Worm (Caenorhabditis elegans) whole organism, L4 larva: ENCODE results near the gene mrpl-4.

Experiments
- D1046.2 ChIP-seq: fragments of 200-800 bp; sonication (Bioruptor generic); IDR thresholded peaks from 2 replicates; pipeline ENCODE4 v1.3.6; 2022; ENCODE audit warnings: missing genetic modification characterization, missing compliant biosample characterization
- F26F4.8 ChIP-seq: fragments of 200-800 bp; sonication (Bioruptor generic); conservative IDR thresholded peaks from 2 replicates; pipeline ENCODE4 v1.3.6; 2022; ENCODE audit warnings: missing genetic modification characterization, missing compliant biosample characterization
- R02D3.7 ChIP-seq: fragments of 150-350 bp; sonication (generic microtip); optimal IDR thresholded peaks from 3 replicates; lab custom pipeline; 2014; ENCODE audit warnings: missing biosample characterization, missing genetic modification characterization
- Y105C5A.15 ChIP-seq: fragments of 200-800 bp; sonication (Bioruptor generic); IDR thresholded peaks from 2 replicates; pipeline ENCODE4 v1.3.6; 2022; ENCODE audit warnings: missing genetic modification characterization, missing compliant biosample characterization
- Y48G9A.11 ChIP-seq: fragments of 200-800 bp; sonication (Bioruptor generic); IDR thresholded peaks from 2 replicates; pipeline ENCODE4 v1.3.6; 2022; ENCODE audit warnings: missing genetic modification reagents, missing genetic modification characterization, missing compliant biosample characterization
- aha-1 ChIP-seq: fragments of 150-350 bp; peaks from one replicate; lab custom pipeline; 2014; ENCODE audit warnings: missing biosample characterization, missing genetic modification characterization
- ama-1 ChIP-seq: fragments of 150-350 bp; optimal IDR thresholded peaks from 2 replicates; lab custom pipeline; 2014; ENCODE audit warnings: inconsistent platforms, mixed read lengths
- ceh-20 ChIP-seq: fragments of 200-800 bp; sonication (Bioruptor generic); IDR thresholded peaks from 2 replicates; pipeline ENCODE4 v1.3.6; 2022; ENCODE audit warnings: missing genetic modification reagents, missing genetic modification characterization, missing compliant biosample characterization
- ceh-32 ChIP-seq: sonication (generic microtip); optimal IDR thresholded peaks from 2 replicates; lab custom pipeline; 2016; ENCODE audit warnings: mild to moderate bottlenecking, missing genetic modification characterization, missing compliant biosample characterization; ENCODE audit not compliant: poor library complexity
- ces-1 ChIP-seq: fragments of 150-350 bp; sonication (generic microtip); optimal IDR thresholded peaks from 4 replicates; lab custom pipeline; 2014; ENCODE audit warnings: missing biosample characterization, missing genetic modification reagents, missing genetic modification characterization
- daf-16 ChIP-seq, 3 experiments: sonication (generic microtip); optimal IDR thresholded peaks; 2 replicates each; lab custom pipeline; 2016 to 2017; ENCODE audit warnings: missing genetic modification characterization in 3 of 3, missing genetic modification reagents in 3 of 3, mild to moderate bottlenecking in 2 of 3, missing compliant biosample characterization in 2 of 3, missing biosample characterization in 1 of 3, moderate library complexity in 1 of 3
- dmd-6 ChIP-seq: fragments of 200-800 bp; sonication (Bioruptor generic); IDR thresholded peaks from 2 replicates; pipeline ENCODE4 v1.3.6; 2022; ENCODE audit warnings: missing genetic modification reagents, missing genetic modification characterization, missing compliant biosample characterization
- dpl-1 ChIP-seq: fragments of 150-350 bp; optimal IDR thresholded peaks from 2 replicates; lab custom pipeline; 2014; ENCODE audit warnings: missing biosample characterization, missing genetic modification reagents, missing genetic modification characterization
- egl-43 ChIP-seq: fragments of 200-800 bp; sonication (Bioruptor generic); IDR thresholded peaks from 2 replicates; pipeline ENCODE4 v1.3.6; 2022; ENCODE audit warnings: missing genetic modification reagents, missing genetic modification characterization, missing compliant biosample characterization
- gei-8 ChIP-seq: fragments of 200-800 bp; sonication (Bioruptor generic); optimal IDR thresholded peaks from 2 replicates; lab custom pipeline; 2018; ENCODE audit warnings: mild to moderate bottlenecking, missing genetic modification characterization, missing compliant biosample characterization
- hlh-11 ChIP-seq: fragments of 200-800 bp; sonication (Bioruptor generic); optimal IDR thresholded peaks from 2 replicates; lab custom pipeline; 2018; ENCODE audit warnings: mild to moderate bottlenecking, missing genetic modification characterization, missing compliant biosample characterization
- hlh-30 ChIP-seq: sonication (generic microtip); optimal IDR thresholded peaks from 2 replicates; lab custom pipeline; 2017; ENCODE audit warnings: antibody characterized with exemption, mild to moderate bottlenecking, missing genetic modification characterization, missing compliant biosample characterization; ENCODE audit not compliant: insufficient read depth
- hmg-1.1 ChIP-seq: fragments of 200-800 bp; sonication (Bioruptor generic); IDR thresholded peaks from 2 replicates; pipeline ENCODE4 v1.3.6; 2022; ENCODE audit warnings: missing genetic modification reagents, missing genetic modification characterization, missing compliant biosample characterization
- jun-1 ChIP-seq: fragments of 150-350 bp; optimal IDR thresholded peaks from 2 replicates; lab custom pipeline; 2014; ENCODE audit warnings: missing biosample characterization, missing genetic modification reagents, missing genetic modification characterization
- lim-7 ChIP-seq: fragments of 200-800 bp; sonication (Bioruptor generic); IDR thresholded peaks from 2 replicates; pipeline ENCODE4 v1.3.6; 2022; ENCODE audit warnings: missing genetic modification characterization, missing compliant biosample characterization
- lin-38 ChIP-seq: fragments of 200-800 bp; sonication (Bioruptor generic); IDR thresholded peaks from 2 replicates; pipeline ENCODE4 v1.3.6; 2022; ENCODE audit warnings: missing genetic modification reagents, missing genetic modification characterization, missing compliant biosample characterization
- madf-9 ChIP-seq: fragments of 200-800 bp; sonication (Bioruptor generic); conservative IDR thresholded peaks from 2 replicates; pipeline ENCODE4 v1.3.6; 2022; ENCODE audit warnings: missing genetic modification reagents, missing genetic modification characterization, missing compliant biosample characterization
- mdt-29 ChIP-seq: fragments of 200-800 bp; sonication (Bioruptor generic); IDR thresholded peaks from 2 replicates; pipeline ENCODE4 v1.3.6; 2022; ENCODE audit warnings: missing genetic modification reagents, missing genetic modification characterization, missing compliant biosample characterization
- mep-1 ChIP-seq: fragments of 150-350 bp; sonication (generic microtip); optimal IDR thresholded peaks from 3 replicates; lab custom pipeline; 2014; ENCODE audit warnings: missing biosample characterization, missing genetic modification characterization
- mxl-2 ChIP-seq: fragments of 200-800 bp; sonication (Bioruptor generic); conservative IDR thresholded peaks from 2 replicates; pipeline ENCODE4 v1.3.6; 2022; ENCODE audit warnings: missing genetic modification reagents, missing genetic modification characterization, missing compliant biosample characterization
- mxl-3 ChIP-seq: fragments of 200-800 bp; sonication (Bioruptor generic); optimal IDR thresholded peaks from 2 replicates; lab custom pipeline; 2018; ENCODE audit warnings: mild to moderate bottlenecking, missing genetic modification characterization, missing compliant biosample characterization
- nhr-11 ChIP-seq: fragments of 150-350 bp; optimal IDR thresholded peaks from 2 replicates; lab custom pipeline; 2014; ENCODE audit warnings: missing biosample characterization, missing genetic modification characterization
- nhr-111 ChIP-seq: fragments of 200-800 bp; sonication (Bioruptor generic); optimal IDR thresholded peaks from 2 replicates; lab custom pipeline; 2018; ENCODE audit warnings: mild to moderate bottlenecking, missing genetic modification characterization, missing compliant biosample characterization
- nhr-25 ChIP-seq: sonication (generic microtip); optimal IDR thresholded peaks from 2 replicates; lab custom pipeline; 2017; ENCODE audit warnings: missing genetic modification characterization, mild to moderate bottlenecking, missing compliant biosample characterization, antibody characterized with exemption, moderate library complexity, borderline replicate concordance; ENCODE audit not compliant: insufficient read depth
- nhr-41 ChIP-seq: fragments of 200-800 bp; sonication (Bioruptor generic); IDR thresholded peaks from 2 replicates; pipeline ENCODE4 v1.3.6; 2022; ENCODE audit warnings: missing genetic modification reagents, missing genetic modification characterization, missing compliant biosample characterization
- nhr-6 ChIP-seq: fragments of 150-350 bp; optimal IDR thresholded peaks from 2 replicates; lab custom pipeline; 2014; ENCODE audit warnings: missing biosample characterization, missing genetic modification characterization
- nhr-76 ChIP-seq: fragments of 150-350 bp; optimal IDR thresholded peaks from 2 replicates; lab custom pipeline; 2014; ENCODE audit warnings: missing biosample characterization, missing genetic modification characterization
- pha-4 ChIP-seq, 2 experiments: fragments of 150-350 bp in 1 of 2; fragments of 200-800 bp in 1 of 2; sonication (Bioruptor generic) in 1 of 2; IDR thresholded peaks in 1 of 2; optimal IDR thresholded peaks in 1 of 2; 2 replicates each; pipeline versions ENCODE4 v1.3.6 to Lab custom; 2014 to 2022; ENCODE audit warnings: missing genetic modification characterization in 2 of 2, missing genetic modification reagents in 2 of 2, missing biosample characterization in 1 of 2, missing compliant biosample characterization in 1 of 2
- php-3 ChIP-seq: fragments of 200-800 bp; sonication (Bioruptor generic); IDR thresholded peaks from 2 replicates; pipeline ENCODE4 v1.3.6; 2022; ENCODE audit warnings: missing genetic modification reagents, missing genetic modification characterization, missing compliant biosample characterization
- pqm-1 ChIP-seq: sonication (generic microtip); optimal IDR thresholded peaks from 2 replicates; lab custom pipeline; 2017; ENCODE audit warnings: missing biosample characterization, missing genetic modification characterization
- sdz-12 ChIP-seq: fragments of 200-800 bp; sonication (Bioruptor generic); optimal IDR thresholded peaks from 2 replicates; lab custom pipeline; 2018; ENCODE audit warnings: mild to moderate bottlenecking, missing genetic modification characterization, missing compliant biosample characterization
- set-16 ChIP-seq: fragments of 200-800 bp; sonication (Bioruptor generic); IDR thresholded peaks from 2 replicates; pipeline ENCODE4 v1.3.6; 2022; ENCODE audit warnings: missing genetic modification reagents, missing genetic modification characterization, missing compliant biosample characterization
- snpc-1.2 ChIP-seq: fragments of 200-800 bp; sonication (Bioruptor generic); IDR thresholded peaks from 2 replicates; pipeline ENCODE4 v1.3.6; 2022; ENCODE audit warnings: missing genetic modification reagents, missing genetic modification characterization, missing compliant biosample characterization
- tag-97 ChIP-seq: fragments of 200-800 bp; sonication (Bioruptor generic); IDR thresholded peaks from 2 replicates; pipeline ENCODE4 v1.3.6; 2022; ENCODE audit warnings: missing genetic modification characterization, missing compliant biosample characterization
- unc-62 ChIP-seq, 3 experiments: fragments of 150-350 bp in 1 of 3; sonication (generic microtip); optimal IDR thresholded peaks in 2 of 3; peaks in 1 of 3; 1 replicate in 1 of 3; 2 replicates in 2 of 3; lab custom pipeline; 2014 to 2017; ENCODE audit warnings: missing biosample characterization in 3 of 3, missing genetic modification characterization in 3 of 3, missing genetic modification reagents in 3 of 3, missing genotype in 1 of 3
- vab-7 ChIP-seq: fragments of 200-800 bp; sonication (Bioruptor generic); IDR thresholded peaks from 2 replicates; pipeline ENCODE4 v1.3.6; 2022; ENCODE audit warnings: missing genetic modification reagents, missing genetic modification characterization, missing compliant biosample characterization
- zip-11 ChIP-seq: fragments of 200-800 bp; sonication (Bioruptor generic); IDR thresholded peaks from 2 replicates; pipeline ENCODE4 v1.3.6; 2022; ENCODE audit warnings: missing genetic modification characterization, missing compliant biosample characterization

The mrpl-4 gene

ce11 chrV:8435292-8435691, 31.8 kb upstream of the mrpl-4 start:
- no peak for TF ChIP-seq ceh-32 (tag; lab: Kevin White, UChicago)
- no peak for TF ChIP-seq pqm-1 (tag; lab: Kevin White, UChicago)
- TF ChIP-seq lim-7 (GFP tag; lab: Robert Waterston, UW) = no peak
- TF ChIP-seq vab-7 (GFP tag; lab: Robert Waterston, UW) = no peak
- no peak for TF ChIP-seq daf-16 (GFP tag; optimal IDR thresholded peaks at IDR 0.05; lab: Kevin White, UChicago)
- TF ChIP-seq daf-16 (tag; optimal IDR thresholded peaks at IDR 0.05; lab: Kevin White, UChicago) = no peak
- no peak for TF ChIP-seq F26F4.8
- 0 out of 2 replicates have a peak, but pooled peaks have one; percentile 22 for TF ChIP-seq hmg-1.1 (GFP tag; lab: Robert Waterston, UW)
- TF ChIP-seq Y48G9A.11 (GFP tag; lab: Robert Waterston, UW) = no peak
- TF ChIP-seq mxl-2 (GFP tag; lab: Robert Waterston, UW) = no peak
- TF ChIP-seq aha-1 (tag; lab: Kevin White, UChicago) = peak; percentile 49

DNA sequence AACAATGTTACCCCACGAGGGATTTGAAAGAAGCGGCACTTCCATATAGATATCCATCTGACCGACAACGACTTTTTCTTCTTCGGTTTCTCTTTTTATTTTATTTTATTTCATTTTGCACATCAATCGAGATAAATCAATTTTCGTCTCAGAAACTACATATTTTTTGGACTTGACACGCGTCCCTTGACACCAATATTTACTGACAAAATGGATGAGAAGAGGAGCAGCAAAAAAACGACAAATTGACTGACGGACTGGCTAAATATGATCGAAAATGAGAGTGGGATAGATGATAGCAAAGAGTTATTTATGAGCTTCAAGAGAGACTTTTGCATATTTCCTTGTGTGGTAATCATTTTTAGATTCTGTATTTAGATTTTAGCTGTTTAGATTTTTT, 29.7 kb upstream of the mrpl-4 start:
- TF ChIP-seq ama-1 (lab: Kevin White, UChicago) (no peak), unc-62 (GFP tag; optimal IDR thresholded peaks at IDR 0.05 in 1 of 2; lab: Kevin White, UChicago) (peak in 1 of 2 experiments; percentile 92), unc-62 (tag; optimal IDR thresholded peaks at IDR 0.05; lab: Kevin White, UChicago) (no peak), nhr-25 (tag; lab: Kevin White, UChicago) (no peak)

- TF ChIP-seq hlh-30 (tag; lab: Kevin White, UChicago) (peak; percentile 60), sdz-12 (GFP tag; lab: Kevin White, UChicago) (no peak), aha-1 (tag; lab: Kevin White, UChicago) (peak; percentile 32)
- TF ChIP-seq, all 104 proteins: peak for 2
Observed at ce11 chrV:8444357-8444856, 22.7 kb upstream of the mrpl-4 start, which contains the start of gene lmd-3. Gene lmd-3 (minus strand): TSS chrV:8444806.

ce11 chrV:8445636-8446035, 21.4 kb upstream of the mrpl-4 start:
- no peak for TF ChIP-seq nhr-11 (tag; lab: Kevin White, UChicago)
- no peak for TF ChIP-seq gei-8 (GFP tag; lab: Kevin White, UChicago)
- no peak for TF ChIP-seq ceh-20 (GFP tag; lab: Robert Waterston, UW)
- no peak for TF ChIP-seq snpc-1.2
- no peak for TF ChIP-seq zip-11 (GFP tag; lab: Robert Waterston, UW)
- TF ChIP-seq nhr-76 = no peak
- no peak for TF ChIP-seq pha-4 (GFP tag; IDR thresholded peaks at IDR 0.05; lab: Robert Waterston, UW)
- peak; percentile 2 for TF ChIP-seq pha-4 (tag; optimal IDR thresholded peaks at IDR 0.05; lab: Kevin White, UChicago)
- no peak for TF ChIP-seq ces-1 (GFP tag; lab: Kevin White, UChicago)
- TF ChIP-seq mxl-3 (GFP tag; lab: Kevin White, UChicago) = peak; percentile 10
- no peak for TF ChIP-seq lim-7 (GFP tag; lab: Robert Waterston, UW)
- TF ChIP-seq D1046.2 (GFP tag; lab: Robert Waterston, UW) = no peak
- no peak for TF ChIP-seq egl-43
- no peak for TF ChIP-seq nhr-111 (GFP tag; lab: Kevin White, UChicago)
- TF ChIP-seq madf-9 (GFP tag; lab: Robert Waterston, UW) = no peak
- TF ChIP-seq pqm-1 (tag; lab: Kevin White, UChicago) = peak; percentile 56
- TF ChIP-seq nhr-6 (tag; lab: Kevin White, UChicago) = peak; percentile 56
- no peak for TF ChIP-seq hmg-1.1 (GFP tag; lab: Robert Waterston, UW)
- no peak for TF ChIP-seq nhr-41
- TF ChIP-seq Y48G9A.11 (GFP tag; lab: Robert Waterston, UW) = no peak
- TF ChIP-seq ceh-32 (tag; lab: Kevin White, UChicago) = no peak
- no peak for TF ChIP-seq php-3
- peak; percentile 38 for TF ChIP-seq mep-1 (tag; lab: Kevin White, UChicago)
- TF ChIP-seq hlh-11 (tag; lab: Kevin White, UChicago) = peak; percentile 76
- TF ChIP-seq lin-38 (GFP tag; lab: Robert Waterston, UW) = no peak
- no peak for TF ChIP-seq mdt-29 (GFP tag; lab: Robert Waterston, UW)
- no peak for TF ChIP-seq Y105C5A.15 (GFP tag; lab: Robert Waterston, UW)
- TF ChIP-seq jun-1 = no peak
- peak; percentile 59 for TF ChIP-seq dmd-6 (GFP tag; lab: Robert Waterston, UW)
- no peak for TF ChIP-seq dpl-1 (GFP tag; lab: Kevin White, UChicago)
- no peak for TF ChIP-seq R02D3.7
- TF ChIP-seq set-16 (GFP tag; lab: Robert Waterston, UW) = no peak
- no peak for TF ChIP-seq tag-97 (GFP tag; lab: Robert Waterston, UW)
